Fruit fly (Drosophila melanogaster): ENCODE data around the gene gish.

- TF ChIP-seq esn (GFP tag; optimal IDR thresholded peaks at IDR 0.05) (no peak), svp (GFP tag) (no peak), Hr39 (GFP tag; optimal IDR thresholded peaks at IDR 0.05) (no peak), fkh (GFP tag; optimal IDR thresholded peaks at IDR 0.05) (no peak)
Observed at dm6 chr3R:16248500-16249025, 23.7 kb upstream of the gish start.
